Fruit fly (Drosophila melanogaster) whole organism: ENCODE measurements around the gene CG14443.

ENCODE experiments used
- CG8478 ChIP-seq: fragments of >200 bp; optimal IDR thresholded peaks from 2 replicates; lab custom pipeline; 2018; ENCODE audit warnings: inconsistent platforms
- Dll ChIP-seq: fragments of >200 bp; optimal IDR thresholded peaks from 2 replicates; lab custom pipeline; 2017
- EcR ChIP-seq, 2 experiments: fragments of >200 bp; optimal IDR thresholded peaks; 2 replicates each; lab custom pipeline; 2017; ENCODE audit warnings: missing biosample characterization in 2 of 2, missing genetic modification characterization in 2 of 2, missing genetic modification reagents in 2 of 2
- pan ChIP-seq: fragments of >200 bp; optimal IDR thresholded peaks from 2 replicates; lab custom pipeline; 2017
- psq ChIP-seq: fragments of >200 bp; optimal IDR thresholded peaks from 2 replicates; lab custom pipeline; 2017
- usp ChIP-seq: fragments of >200 bp; optimal IDR thresholded peaks from 2 replicates; lab custom pipeline; 2017; ENCODE audit warnings: missing biosample characterization, missing genetic modification characterization, mixed read lengths

CG14443 gene

dm6 chrX:6642593-6643257 lies 9.0 kb downstream of the CG14443 start:
- TF ChIP-seq psq (lab: Kevin White, UChicago) (no peak), pan (lab: Kevin White, UChicago) (no peak), Dll (lab: Kevin White, UChicago) (no peak), CG8478 (lab: Kevin White, UChicago) (no peak)

DNA sequence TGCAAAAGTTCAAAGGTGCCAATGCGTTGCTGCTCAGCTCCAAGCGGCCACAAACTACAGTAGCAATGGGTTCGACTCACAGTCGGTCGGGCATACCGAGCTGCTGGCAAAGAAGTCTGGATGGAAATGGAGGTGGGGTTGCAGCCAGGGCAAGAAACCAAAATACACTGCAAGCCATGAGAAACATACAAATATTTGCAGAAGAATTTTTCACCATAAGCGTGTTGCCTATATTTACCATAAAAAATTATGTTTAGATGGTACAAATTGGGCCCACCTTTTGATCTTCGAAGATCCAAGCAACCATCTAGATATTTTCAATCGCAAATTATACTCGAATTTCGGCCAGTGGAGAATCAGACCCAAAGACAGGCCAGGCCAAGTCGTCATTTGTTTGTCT lies 13.1 kb downstream of the CG14443 start:
- no peak for TF ChIP-seq CG8478 (lab: Kevin White, UChicago)
- TF ChIP-seq psq (lab: Kevin White, UChicago): no peak
- TF ChIP-seq usp (GFP tag; lab: Kevin White, UChicago): no peak
- TF ChIP-seq Dll (lab: Kevin White, UChicago): no peak
- no peak for TF ChIP-seq EcR (GFP tag; optimal IDR thresholded peaks at IDR 0.05; lab: Kevin White, UChicago)
- TF ChIP-seq pan (lab: Kevin White, UChicago): no peak

DNA sequence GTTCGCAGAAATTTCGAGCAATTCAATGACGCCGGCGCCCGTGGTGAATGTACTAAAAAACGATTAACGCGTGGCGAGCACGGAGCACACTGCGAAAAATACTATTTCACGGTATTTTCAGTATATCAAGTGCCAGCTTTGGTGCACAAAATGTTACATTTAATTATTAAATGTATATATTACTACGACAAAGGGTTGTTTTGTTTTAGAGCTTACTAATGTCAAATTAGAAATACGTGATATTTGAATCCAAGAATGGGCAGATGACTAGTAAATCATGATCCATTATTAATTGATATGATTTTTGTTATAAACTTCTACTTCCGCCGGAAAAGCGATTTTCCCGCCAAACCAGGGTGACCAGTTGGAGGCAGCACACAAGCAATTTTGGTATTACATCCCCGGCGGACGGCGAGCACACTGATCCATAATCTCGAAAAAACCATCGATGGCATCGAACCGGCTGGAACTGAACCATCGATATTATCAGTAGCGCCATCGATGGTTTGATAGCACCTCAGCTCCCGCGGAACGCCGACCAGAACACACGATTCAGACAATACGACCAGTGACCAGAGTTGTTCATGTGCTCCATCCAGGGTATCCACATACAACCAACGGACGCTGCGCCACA lies 20.6 kb downstream of the CG14443 start, which contains the start of the genes CG3226 and Cdc7:
CG3226 (minus strand) TSS at position 51 of the 634 bp plus-strand sequence.
Cdc7 (plus strand) TSS at position 344 of the 634 bp plus-strand sequence.
- TF ChIP-seq psq (lab: Kevin White, UChicago): no peak
- no peak for TF ChIP-seq Dll (lab: Kevin White, UChicago)
- no peak for TF ChIP-seq EcR (GFP tag; optimal IDR thresholded peaks at IDR 0.05; lab: Kevin White, UChicago)
- no peak for TF ChIP-seq pan (lab: Kevin White, UChicago)

DNA sequence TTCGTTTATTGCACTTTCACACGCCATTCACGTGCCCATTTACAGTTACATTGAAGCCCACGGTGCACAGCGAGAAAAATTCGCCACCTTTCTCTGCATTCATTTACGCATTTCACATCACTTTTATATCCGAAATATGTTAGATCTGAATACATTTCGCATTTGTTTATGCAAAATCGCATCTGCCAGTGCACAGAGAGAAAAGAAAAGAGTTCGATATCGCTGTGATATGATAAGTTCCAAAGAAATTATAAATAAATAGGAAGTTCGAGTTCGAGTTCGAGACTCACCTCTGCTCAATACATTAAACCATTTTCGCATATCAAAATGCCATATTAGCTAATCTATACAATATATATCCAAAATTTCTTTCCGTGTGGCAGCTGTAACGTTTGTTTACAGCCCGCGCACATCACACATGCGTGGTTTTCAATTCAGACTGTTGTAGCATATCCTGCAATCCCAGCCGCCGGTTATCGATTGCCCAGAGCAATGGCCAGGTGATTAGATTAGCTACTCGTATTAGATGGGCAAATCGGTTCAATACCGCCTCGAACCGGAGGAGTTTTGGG lies 22.4 kb downstream of the CG14443 start:
- TF ChIP-seq psq (lab: Kevin White, UChicago) (no peak), pan (lab: Kevin White, UChicago) (no peak), usp (GFP tag; lab: Kevin White, UChicago) (no peak), EcR (GFP tag; optimal IDR thresholded peaks at IDR 0.05; lab: Kevin White, UChicago) (no peak), CG8478 (lab: Kevin White, UChicago) (no peak), Dll (lab: Kevin White, UChicago) (no peak)

- TF ChIP-seq usp (GFP tag; lab: Kevin White, UChicago): no peak
- no peak for TF ChIP-seq EcR (GFP tag; optimal IDR thresholded peaks at IDR 0.05; lab: Kevin White, UChicago)
- TF ChIP-seq Dll (lab: Kevin White, UChicago): no peak
- TF ChIP-seq pan (lab: Kevin White, UChicago): no peak
- no peak for TF ChIP-seq CG8478 (lab: Kevin White, UChicago)
These were observed 23.1 kb downstream of the CG14443 start for dm6 chrX:6656626-6657558.

DNA sequence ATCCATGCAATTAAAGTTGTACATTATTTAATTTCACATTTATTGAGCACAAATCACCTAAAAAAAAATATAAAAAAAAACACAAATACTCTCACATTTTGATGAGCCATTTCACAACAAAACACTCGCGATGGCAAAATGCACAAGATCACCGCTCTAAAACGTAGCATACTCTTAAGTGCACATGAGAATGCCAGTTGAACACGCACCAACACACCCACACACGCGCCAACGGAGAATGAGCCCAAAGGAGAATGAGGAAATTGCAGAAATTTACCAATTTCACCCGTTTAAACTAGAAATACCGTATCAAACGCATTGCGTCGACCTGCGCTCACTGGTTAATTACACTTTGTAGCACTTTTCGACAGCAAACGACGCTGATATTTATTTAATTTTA lies 26.2 kb downstream of the CG14443 start:
- no peak for TF ChIP-seq CG8478 (lab: Kevin White, UChicago)
- TF ChIP-seq usp (GFP tag; lab: Kevin White, UChicago): no peak
- TF ChIP-seq psq (lab: Kevin White, UChicago): no peak
- no peak for TF ChIP-seq Dll (lab: Kevin White, UChicago)

DNA sequence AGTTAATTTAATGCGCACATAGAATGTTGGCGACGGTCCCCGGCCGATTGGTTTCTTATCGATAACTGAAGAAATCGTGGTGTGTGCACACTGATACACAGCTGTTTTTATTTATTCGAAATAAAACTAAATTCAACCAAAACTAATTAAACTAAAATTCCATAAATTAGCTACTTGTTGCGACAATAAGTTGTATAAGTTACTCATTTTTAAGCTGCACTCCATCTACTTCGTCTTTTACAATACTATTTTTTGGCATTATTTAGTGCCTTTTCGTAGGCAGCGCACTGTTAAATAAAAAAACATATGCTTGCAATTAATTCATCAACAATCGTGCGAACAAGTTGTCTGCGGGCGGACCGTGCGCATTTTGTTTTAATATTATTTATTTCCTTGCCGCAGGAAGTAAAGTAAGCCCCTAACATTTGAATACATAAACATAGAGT lies 27.7 kb downstream of the CG14443 start, which contains the start of the genes CG3224 and Ctr1A:
CG3224 (minus strand) TSS at position 71 of the 446 bp plus-strand sequence.
Ctr1A (plus strand) TSS at position 256 of the 446 bp plus-strand sequence.
- TF ChIP-seq pan (lab: Kevin White, UChicago): no peak
- no peak for TF ChIP-seq usp (GFP tag; lab: Kevin White, UChicago)
- no peak for TF ChIP-seq psq (lab: Kevin White, UChicago)
- TF ChIP-seq Dll (lab: Kevin White, UChicago): no peak

- TF ChIP-seq pan (lab: Kevin White, UChicago): no peak
- TF ChIP-seq usp (GFP tag; lab: Kevin White, UChicago): no peak
- TF ChIP-seq psq (lab: Kevin White, UChicago): no peak
- no peak for TF ChIP-seq EcR (GFP tag; optimal IDR thresholded peaks at IDR 0.05; lab: Kevin White, UChicago)
- TF ChIP-seq CG8478 (lab: Kevin White, UChicago): no peak
- TF ChIP-seq Dll (lab: Kevin White, UChicago): no peak
These were observed 28.1 kb downstream of the CG14443 start for dm6 chrX:6661880-6662279.

DNA sequence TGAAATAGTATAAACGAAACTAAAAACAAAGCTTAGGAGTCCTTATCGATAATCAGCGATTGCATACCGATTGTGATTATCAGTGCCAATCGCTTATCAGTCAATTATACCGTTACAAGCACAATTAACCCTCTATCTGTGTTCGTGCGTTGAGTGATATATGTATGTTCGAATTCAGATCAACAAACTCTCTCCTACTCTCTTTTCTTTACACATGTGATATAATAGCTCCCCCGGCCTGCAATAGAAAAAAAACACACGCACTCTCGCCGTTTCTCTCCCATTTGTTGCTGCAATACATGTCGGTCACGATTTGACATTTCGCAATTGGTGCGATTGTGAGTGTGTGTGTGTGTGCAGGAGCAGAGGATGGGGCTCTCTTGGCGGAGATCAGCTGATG lies 28.6 kb downstream of the CG14443 start:
- TF ChIP-seq CG8478 (lab: Kevin White, UChicago) (no peak), EcR (GFP tag; optimal IDR thresholded peaks at IDR 0.05; lab: Kevin White, UChicago) (no peak), pan (lab: Kevin White, UChicago) (no peak), Dll (lab: Kevin White, UChicago) (no peak), psq (lab: Kevin White, UChicago) (no peak), usp (GFP tag; lab: Kevin White, UChicago) (no peak)

- TF ChIP-seq EcR (GFP tag; optimal IDR thresholded peaks at IDR 0.05; lab: Kevin White, UChicago) (no peak), usp (GFP tag; lab: Kevin White, UChicago) (no peak), CG8478 (lab: Kevin White, UChicago) (no peak), Dll (lab: Kevin White, UChicago) (no peak), pan (lab: Kevin White, UChicago) (no peak), psq (lab: Kevin White, UChicago) (no peak)
These were observed 29.3 kb downstream of the CG14443 start for dm6 chrX:6662876-6663551.
